Fruit fly (Drosophila melanogaster): ENCODE results near the gene pzg.

DNA sequence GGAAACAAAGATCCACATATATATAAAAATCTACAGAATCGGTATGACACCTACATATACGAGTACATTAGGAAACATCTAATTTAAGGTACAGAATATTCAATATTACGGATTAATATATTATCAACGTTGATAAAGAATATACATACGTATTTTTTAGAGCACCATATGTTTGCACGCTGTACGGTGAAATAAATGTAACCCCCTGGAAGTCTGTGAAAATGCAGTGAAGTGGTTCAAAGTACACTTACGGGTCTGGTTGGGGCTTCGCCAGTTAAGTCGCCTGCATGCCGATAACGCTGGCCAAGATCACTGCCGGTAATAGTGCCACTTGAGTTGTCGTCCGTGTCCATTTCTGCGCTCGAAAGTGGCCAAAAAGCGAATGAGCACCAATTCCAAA lies 17.8 kb downstream of the pzg start:
- TF ChIP-seq CG11617 (GFP tag; optimal IDR thresholded peaks at IDR 0.05): no peak
- TF ChIP-seq CG33017 (tag; optimal IDR thresholded peaks at IDR 0.05): no peak
- TF ChIP-seq ovo (GFP tag; optimal IDR thresholded peaks at IDR 0.05): no peak
- no peak for TF ChIP-seq Crg-1 (GFP tag; optimal IDR thresholded peaks at IDR 0.05)
- no peak for TF ChIP-seq CG7101 (tag; optimal IDR thresholded peaks at IDR 0.05)
- TF ChIP-seq kay (GFP tag; ENCODE audit: borderline replicate concordance): peak; percentile 91
- TF ChIP-seq CG1620 (GFP tag; optimal IDR thresholded peaks at IDR 0.05): no peak
- no peak for TF ChIP-seq CG14711 (tag; optimal IDR thresholded peaks at IDR 0.05)
- TF ChIP-seq CG12768 (GFP tag; optimal IDR thresholded peaks at IDR 0.05): peak; percentile 42
- no peak for TF ChIP-seq CG7045 (GFP tag; optimal IDR thresholded peaks at IDR 0.05)
- TF ChIP-seq Clk (GFP tag; optimal IDR thresholded peaks at IDR 0.05): no peak
- no peak for TF ChIP-seq Mnt (GFP tag; optimal IDR thresholded peaks at IDR 0.05)

All from whole organism, adult.